Fruit fly (Drosophila melanogaster) whole organism, embryonic: ENCODE data around the gene CG12182.

Experiments used
- B-H1 ChIP-seq: fragments of 200-800 bp; sonication (Bioruptor generic); IDR thresholded peaks from 3 replicates; pipeline ENCODE4 v1.3.6; 2022; ENCODE audit warnings: missing biosample characterization, missing genetic modification characterization
- B-H2 ChIP-seq: fragments of 200-800 bp; sonication (Bioruptor generic); optimal IDR thresholded peaks from 2 replicates; lab custom pipeline; 2018; ENCODE audit warnings: missing biosample characterization, mild to moderate bottlenecking, missing genetic modification characterization
- CG10565 ChIP-seq: fragments of 200-800 bp; sonication (Bioruptor generic); optimal IDR thresholded peaks from 3 replicates; lab custom pipeline; 2016; ENCODE audit warnings: missing biosample characterization, mild to moderate bottlenecking, missing genetic modification characterization
- CG11560 ChIP-seq: fragments of 200-800 bp; sonication (Bioruptor generic); IDR thresholded peaks from 3 replicates; pipeline ENCODE4 v1.3.6; 2022; ENCODE audit warnings: missing biosample characterization, missing genetic modification characterization
- CG12104 ChIP-seq: fragments of 200-800 bp; sonication (Bioruptor generic); optimal IDR thresholded peaks from 3 replicates; lab custom pipeline; 2016; ENCODE audit warnings: missing biosample characterization, missing genetic modification characterization
- CG12155 ChIP-seq: fragments of 200-800 bp; sonication (Bioruptor generic); optimal IDR thresholded peaks from 3 replicates; lab custom pipeline; 2016; ENCODE audit warnings: missing biosample characterization, missing genetic modification characterization
- CG12299 ChIP-seq: fragments of 200-800 bp; sonication (Bioruptor generic); optimal IDR thresholded peaks from 2 replicates; lab custom pipeline; 2018; ENCODE audit warnings: missing biosample characterization, mild to moderate bottlenecking, missing genetic modification characterization
- CG13894 ChIP-seq: fragments of 200-800 bp; sonication (Bioruptor generic); optimal IDR thresholded peaks from 3 replicates; lab custom pipeline; 2018; ENCODE audit warnings: missing biosample characterization, mild to moderate bottlenecking, missing genetic modification characterization, moderate library complexity
- CG14014 ChIP-seq: fragments of 200-800 bp; sonication (Bioruptor generic); IDR thresholded peaks from 2 replicates; pipeline ENCODE4 v1.3.6; 2022; ENCODE audit warnings: missing biosample characterization, missing genetic modification characterization
- CG15514 ChIP-seq: fragments of 200-800 bp; sonication (Bioruptor generic); optimal IDR thresholded peaks from 3 replicates; lab custom pipeline; 2017; ENCODE audit warnings: missing biosample characterization, missing genetic modification characterization, mild to moderate bottlenecking, moderate library complexity, missing genetic modification reagents
- CG1647 ChIP-seq: fragments of 200-800 bp; sonication (Bioruptor generic); optimal IDR thresholded peaks from 3 replicates; lab custom pipeline; 2016; ENCODE audit warnings: missing biosample characterization, missing genetic modification characterization
- CG16815 ChIP-seq: fragments of 200-800 bp; sonication (Bioruptor generic); optimal IDR thresholded peaks from 3 replicates; lab custom pipeline; 2017; ENCODE audit warnings: missing biosample characterization, mild to moderate bottlenecking, missing genetic modification characterization
- CG18476 ChIP-seq: fragments of 200-800 bp; sonication (Bioruptor generic); optimal IDR thresholded peaks from 2 replicates; lab custom pipeline; 2016; ENCODE audit warnings: missing biosample characterization, mild to moderate bottlenecking, missing genetic modification characterization
- CG32532 ChIP-seq: fragments of 200-800 bp; sonication (Bioruptor generic); IDR thresholded peaks from 2 replicates; pipeline ENCODE4 v1.3.6; 2022; ENCODE audit warnings: missing biosample characterization, missing genetic modification characterization
- CG3407 ChIP-seq: fragments of 200-800 bp; sonication (Bioruptor generic); optimal IDR thresholded peaks from 2 replicates; lab custom pipeline; 2018; ENCODE audit warnings: missing biosample characterization, mild to moderate bottlenecking, missing genetic modification characterization
- CG3838 ChIP-seq: fragments of 200-800 bp; sonication (Bioruptor generic); optimal IDR thresholded peaks from 3 replicates; lab custom pipeline; 2016; ENCODE audit warnings: missing biosample characterization, missing genetic modification characterization
- CG8290 ChIP-seq, 3 experiments: fragments of 200-800 bp; sonication (Bioruptor generic); optimal IDR thresholded peaks; 2 replicates each; lab custom pipeline; 2016 to 2019; ENCODE audit warnings: missing biosample characterization in 3 of 3, missing genetic modification characterization in 3 of 3, mild to moderate bottlenecking in 2 of 3, moderate library complexity in 1 of 3
- Chrac-16 ChIP-seq: fragments of 200-800 bp; sonication (Bioruptor generic); optimal IDR thresholded peaks from 3 replicates; lab custom pipeline; 2016; ENCODE audit warnings: missing biosample characterization, missing genetic modification characterization
- Dbx ChIP-seq: fragments of 200-800 bp; sonication (Bioruptor generic); IDR thresholded peaks from 3 replicates; pipeline ENCODE4 v1.3.6; 2022; ENCODE audit warnings: missing biosample characterization, missing genetic modification characterization
- HLH54F ChIP-seq: fragments of 200-800 bp; sonication (Bioruptor generic); optimal IDR thresholded peaks from 3 replicates; lab custom pipeline; 2016; ENCODE audit warnings: missing biosample characterization, missing genetic modification characterization
- Hmr ChIP-seq: fragments of 200-800 bp; sonication (Bioruptor generic); optimal IDR thresholded peaks from 3 replicates; lab custom pipeline; 2017; ENCODE audit warnings: mild to moderate bottlenecking, missing biosample characterization, missing genetic modification reagents, missing genetic modification characterization
- Opbp ChIP-seq: fragments of 200-800 bp; sonication (Bioruptor generic); IDR thresholded peaks from 3 replicates; pipeline ENCODE4 v1.3.6; 2022; ENCODE audit warnings: missing biosample characterization, missing genetic modification characterization; ENCODE audit not compliant: partially characterized antibody
- Optix ChIP-seq: fragments of 200-800 bp; sonication (Bioruptor generic); IDR thresholded peaks from 3 replicates; pipeline ENCODE4 v1.3.6; 2022; ENCODE audit warnings: missing biosample characterization, missing genetic modification characterization
- Six4 ChIP-seq: fragments of 200-800 bp; sonication (Bioruptor generic); optimal IDR thresholded peaks from 2 replicates; lab custom pipeline; 2016; ENCODE audit warnings: missing biosample characterization, missing genetic modification characterization
- Stat92E ChIP-seq, 3 experiments: fragments of >200 bp in 2 of 3; fragments of 200-800 bp in 1 of 3; sonication (Bioruptor generic) in 1 of 3; optimal IDR thresholded peaks; 2 replicates each; lab custom pipeline; 2017 to 2019; ENCODE audit warnings: missing biosample characterization in 3 of 3, missing genetic modification characterization in 3 of 3, mild to moderate bottlenecking in 1 of 3, moderate library complexity in 1 of 3
- amos ChIP-seq: fragments of 200-800 bp; sonication (Bioruptor generic); IDR thresholded peaks from 2 replicates; pipeline ENCODE4 v1.3.6; 2022; ENCODE audit warnings: missing biosample characterization, missing genetic modification characterization; ENCODE audit not compliant: partially characterized antibody
- bigmax ChIP-seq: fragments of 200-800 bp; sonication (Bioruptor generic); optimal IDR thresholded peaks from 2 replicates; lab custom pipeline; 2018; ENCODE audit warnings: missing biosample characterization, mild to moderate bottlenecking, missing genetic modification characterization
- cg ChIP-seq: fragments of 200-800 bp; sonication (Bioruptor generic); optimal IDR thresholded peaks from 3 replicates; lab custom pipeline; 2019; ENCODE audit warnings: missing biosample characterization, mild to moderate bottlenecking, missing genetic modification characterization, moderate library complexity
- crc ChIP-seq: fragments of 200-800 bp; sonication (Bioruptor generic); optimal IDR thresholded peaks from 2 replicates; lab custom pipeline; 2016; ENCODE audit warnings: missing biosample characterization, missing genetic modification characterization
- cwo ChIP-seq: fragments of 200-800 bp; sonication (Bioruptor generic); optimal IDR thresholded peaks from 3 replicates; lab custom pipeline; 2017; ENCODE audit warnings: missing biosample characterization, missing genetic modification characterization, mild to moderate bottlenecking, moderate library complexity, missing genetic modification reagents
- fd64A ChIP-seq: fragments of 200-800 bp; sonication (Bioruptor generic); optimal IDR thresholded peaks from 3 replicates; lab custom pipeline; 2018; ENCODE audit warnings: missing biosample characterization, mild to moderate bottlenecking, missing genetic modification characterization
- gce ChIP-seq: fragments of 200-800 bp; sonication (Bioruptor generic); IDR thresholded peaks from 3 replicates; pipeline ENCODE4 v1.3.6; 2022; ENCODE audit warnings: missing biosample characterization, missing genetic modification characterization
- grn ChIP-seq: fragments of 200-800 bp; sonication (Bioruptor generic); optimal IDR thresholded peaks from 3 replicates; lab custom pipeline; 2017; ENCODE audit warnings: missing biosample characterization, missing genetic modification characterization
- gro ChIP-seq: fragments of 200-800 bp; sonication (Bioruptor generic); optimal IDR thresholded peaks from 2 replicates; lab custom pipeline; 2016; ENCODE audit warnings: missing biosample characterization, missing genetic modification characterization
- inv ChIP-seq: fragments of 200-800 bp; sonication (Bioruptor generic); IDR thresholded peaks from 2 replicates; pipeline ENCODE4 v1.3.6; 2022; ENCODE audit warnings: missing biosample characterization, missing genetic modification characterization; ENCODE audit not compliant: partially characterized antibody
- nom ChIP-seq: fragments of 200-800 bp; sonication (Bioruptor generic); optimal IDR thresholded peaks from 2 replicates; lab custom pipeline; 2017; ENCODE audit warnings: missing biosample characterization, missing genetic modification characterization, mild to moderate bottlenecking, moderate library complexity, missing genetic modification reagents
- oc ChIP-seq: fragments of 200-800 bp; sonication (Bioruptor generic); optimal IDR thresholded peaks from 2 replicates; lab custom pipeline; 2018; ENCODE audit warnings: missing biosample characterization, mild to moderate bottlenecking, missing genetic modification characterization, moderate library complexity
- pan ChIP-seq, 4 experiments: fragments of >200 bp in 3 of 4; fragments of 200-800 bp in 1 of 4; sonication (Bioruptor generic) in 1 of 4; optimal IDR thresholded peaks in 3 of 4; IDR thresholded peaks in 1 of 4; 2 replicates each; pipeline versions ENCODE4 v1.3.6 to Lab custom; 2017 to 2022; ENCODE audit warnings: missing biosample characterization in 2 of 4, missing genetic modification characterization in 2 of 4, mixed read lengths in 1 of 4
- pfk ChIP-seq: fragments of 200-800 bp; sonication (Bioruptor generic); optimal IDR thresholded peaks from 2 replicates; lab custom pipeline; 2018; ENCODE audit warnings: missing biosample characterization, mild to moderate bottlenecking, missing genetic modification characterization, moderate library complexity
- prd ChIP-seq, 3 experiments: fragments of >200 bp in 2 of 3; fragments of 200-800 bp in 1 of 3; sonication (Bioruptor generic) in 1 of 3; optimal IDR thresholded peaks in 2 of 3; IDR thresholded peaks in 1 of 3; 2 replicates in 2 of 3; 3 replicates in 1 of 3; pipeline versions ENCODE4 v1.3.6 to Lab custom; 2017 to 2022; ENCODE audit warnings: missing biosample characterization in 1 of 3, missing genetic modification characterization in 1 of 3
- salm ChIP-seq: fragments of 200-800 bp; sonication (Bioruptor generic); optimal IDR thresholded peaks from 2 replicates; lab custom pipeline; 2018; ENCODE audit warnings: missing biosample characterization, mild to moderate bottlenecking, missing genetic modification characterization
- sna ChIP-seq: fragments of 200-800 bp; sonication (Bioruptor generic); IDR thresholded peaks from 2 replicates; pipeline ENCODE4 v1.3.6; 2022; ENCODE audit warnings: missing biosample characterization, missing genetic modification characterization; ENCODE audit not compliant: partially characterized antibody
- sr ChIP-seq: fragments of 200-800 bp; sonication (Bioruptor generic); IDR thresholded peaks from 3 replicates; pipeline ENCODE4 v1.3.6; 2022; ENCODE audit warnings: missing biosample characterization, missing genetic modification characterization
- tll ChIP-seq, 2 experiments: fragments of 200-800 bp in 1 of 2; fragments of >200 bp in 1 of 2; sonication (Bioruptor generic) in 1 of 2; optimal IDR thresholded peaks; 2 replicates each; lab custom pipeline; 2017 to 2019; ENCODE audit warnings: missing biosample characterization in 2 of 2, missing genetic modification characterization in 2 of 2, mild to moderate bottlenecking in 1 of 2, moderate library complexity in 1 of 2
- usp ChIP-seq: fragments of >200 bp; optimal IDR thresholded peaks from 2 replicates; lab custom pipeline; 2017; ENCODE audit warnings: missing biosample characterization, missing genetic modification characterization
- vvl ChIP-seq: fragments of 200-800 bp; sonication (Bioruptor generic); IDR thresholded peaks from 2 replicates; pipeline ENCODE4 v1.3.6; 2022; ENCODE audit warnings: missing biosample characterization, missing genetic modification characterization

CG12182 gene

DNA sequence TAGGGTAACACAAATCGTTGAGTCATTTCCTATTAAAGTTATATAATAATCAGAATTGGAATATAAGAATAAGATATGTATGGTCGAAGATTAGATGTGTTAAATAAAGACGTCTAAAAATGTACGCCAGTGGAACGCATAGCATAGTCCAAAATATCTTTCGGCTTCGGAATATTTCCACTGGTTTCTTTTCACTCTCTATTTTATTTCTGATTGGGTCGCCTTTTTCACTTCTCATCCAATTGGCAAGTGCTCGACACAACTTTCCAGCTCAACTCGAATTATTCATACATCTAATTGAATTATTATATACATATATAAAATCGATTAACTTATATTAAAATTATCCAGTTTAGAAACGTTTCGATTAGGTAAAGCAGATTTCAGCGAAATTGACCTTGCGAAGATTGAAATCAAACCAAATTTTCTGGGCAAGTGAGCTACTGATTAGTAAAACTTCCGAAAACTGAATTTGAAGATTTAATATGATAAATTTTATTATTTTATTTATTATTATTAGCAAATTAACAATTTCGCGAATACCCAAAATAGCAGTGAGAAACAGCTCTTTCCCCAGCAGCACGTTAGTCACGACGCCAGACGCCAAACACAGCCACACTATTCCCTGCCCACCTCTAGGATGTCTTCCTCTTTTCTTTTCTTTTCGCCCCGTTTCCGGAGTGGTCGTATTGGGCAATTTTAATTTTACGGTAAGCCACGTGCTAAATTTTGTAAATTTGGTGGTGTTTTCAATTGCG is 12.4 kb downstream of the CG12182 start, which contains the start of gene RpL8 (continued):
- peak; percentile 85 for TF ChIP-seq Optix
- TF ChIP-seq CG12155 (GFP tag; lab: Kevin White, UChicago): peak; percentile 60
- TF ChIP-seq CG16815: peak; percentile 48
- TF ChIP-seq Six4: peak; percentile 49
- TF ChIP-seq salm (tag; lab: Kevin White, UChicago): peak; percentile 66
- TF ChIP-seq cwo: peak; percentile 51
- peak in 1 of 3 experiments; percentile 73 for TF ChIP-seq Stat92E (GFP tag; optimal IDR thresholded peaks at IDR 0.05; lab: Kevin White, UChicago)
- no peak for TF ChIP-seq CG11560 (tag; lab: Robert Waterston, UW)
- TF ChIP-seq grn: peak; percentile 43
- TF ChIP-seq usp (GFP tag; lab: Kevin White, UChicago): no peak
- peak; percentile 72 for TF ChIP-seq CG13894 (tag; lab: Kevin White, UChicago)
- TF ChIP-seq CG8290 (GFP tag; optimal IDR thresholded peaks at IDR 0.05; lab: Kevin White, UChicago): peak; percentile 49
- TF ChIP-seq CG8290 (tag; optimal IDR thresholded peaks at IDR 0.05; lab: Kevin White, UChicago): peak; percentile 67 to 90
- peak; percentile 78 for TF ChIP-seq CG14014 (GFP tag; lab: Robert Waterston, UW)
- 0 out of 2 replicates have a peak, but pooled peaks have one; percentile 21 for TF ChIP-seq sna (GFP tag; lab: Robert Waterston, UW)
- TF ChIP-seq nom: peak; percentile 90
- peak; percentile 72 for TF ChIP-seq CG12104
- peak; percentile 88 for TF ChIP-seq gro (GFP tag; lab: Kevin White, UChicago)
- TF ChIP-seq pan (optimal IDR thresholded peaks at IDR 0.05; lab: Kevin White, UChicago): no peak
- peak in 1 of 2 experiments; percentile 85 for TF ChIP-seq pan (GFP tag; optimal IDR thresholded peaks at IDR 0.05 in 1 of 2, IDR thresholded peaks at IDR 0.05 in 1 of 2)
- peak; percentile 64 for TF ChIP-seq inv (GFP tag; lab: Robert Waterston, UW)
- no peak for TF ChIP-seq prd (optimal IDR thresholded peaks at IDR 0.05; lab: Kevin White, UChicago)
- peak; percentile 78 for TF ChIP-seq prd (GFP tag; IDR thresholded peaks at IDR 0.05; lab: Robert Waterston, UW)
- peak; percentile 73 for TF ChIP-seq CG12299 (tag; lab: Kevin White, UChicago)
- TF ChIP-seq pfk (GFP tag; lab: Kevin White, UChicago): peak; percentile 81
- TF ChIP-seq CG3407 (GFP tag; lab: Kevin White, UChicago): peak; percentile 70
- peak; percentile 89 for TF ChIP-seq CG32532 (GFP tag; lab: Robert Waterston, UW)
- peak; percentile 35 for TF ChIP-seq CG18476 (GFP tag; lab: Kevin White, UChicago)
- no peak for TF ChIP-seq tll (GFP tag; optimal IDR thresholded peaks at IDR 0.05; lab: Kevin White, UChicago)
- peak; percentile 71 for TF ChIP-seq crc (GFP tag; lab: Kevin White, UChicago)
- peak; percentile 91 for TF ChIP-seq fd64A
- peak; percentile 31 for TF ChIP-seq CG1647 (GFP tag; lab: Kevin White, UChicago)
- peak; percentile 67 for TF ChIP-seq oc (tag; lab: Kevin White, UChicago)
- TF ChIP-seq Dbx (GFP tag; lab: Robert Waterston, UW): peak; percentile 91
- peak; percentile 90 for TF ChIP-seq sr
- TF ChIP-seq Chrac-16 (GFP tag; lab: Kevin White, UChicago): peak; percentile 66
- TF ChIP-seq gce (GFP tag; lab: Robert Waterston, UW): peak; percentile 89; the same call in 2 of the 3 replicates
- TF ChIP-seq bigmax (GFP tag; lab: Kevin White, UChicago): peak; percentile 70
- peak; percentile 89 for TF ChIP-seq CG15514 (GFP tag; lab: Kevin White, UChicago)
- peak; percentile 49 for TF ChIP-seq CG10565 (GFP tag; lab: Kevin White, UChicago)
- TF ChIP-seq B-H1 (GFP tag; lab: Robert Waterston, UW): peak; percentile 72
- peak; percentile 4 for TF ChIP-seq CG3838 (GFP tag; lab: Kevin White, UChicago)
- TF ChIP-seq cg (GFP tag; lab: Kevin White, UChicago): no peak
- TF ChIP-seq HLH54F (GFP tag; lab: Kevin White, UChicago): peak; percentile 61
- peak; percentile 92 for TF ChIP-seq B-H2 (GFP tag; lab: Kevin White, UChicago)
- TF ChIP-seq amos: peak; percentile 82
- peak; percentile 90 for TF ChIP-seq Hmr (GFP tag; lab: Kevin White, UChicago)
- TF ChIP-seq Opbp (GFP tag; lab: Robert Waterston, UW): peak; percentile 66; the same call in 1 of the 3 replicates
- peak; percentile 89 for TF ChIP-seq vvl (GFP tag; lab: Robert Waterston, UW)
